Worm (Caenorhabditis elegans) whole organism, L4/young adult: ENCODE data around the gene mre-11.

Source experiments
- dao-5 ChIP-seq: sonication (generic microtip); optimal IDR thresholded peaks from 2 replicates; lab custom pipeline; 2016; ENCODE audit warnings: missing genotype, missing genetic modification characterization, moderate library complexity, missing compliant biosample characterization
- him-1 ChIP-seq: sonication (generic microtip); optimal IDR thresholded peaks from 2 replicates; lab custom pipeline; 2016; ENCODE audit warnings: missing genotype, missing genetic modification reagents, missing genetic modification characterization, missing compliant biosample characterization

- no peak for TF ChIP-seq him-1 (tag; lab: Kevin White, UChicago)
- no peak for TF ChIP-seq dao-5
These were observed 37.5 kb downstream of the mre-11 start for ce11 chrV:10699122-10699521.
